Worm (Caenorhabditis elegans) whole organism, L3 larva: ENCODE data around the gene ama-1.

Experiments
- ceh-82 ChIP-seq: fragments of 150-350 bp; optimal IDR thresholded peaks from 2 replicates; lab custom pipeline; 2014; ENCODE audit warnings: missing biosample characterization, missing genetic modification characterization
- daf-12 ChIP-seq: fragments of 150-350 bp; optimal IDR thresholded peaks from 2 replicates; lab custom pipeline; 2014; ENCODE audit warnings: missing biosample characterization, missing genetic modification reagents, missing genetic modification characterization
- egl-27 ChIP-seq: sonication (generic microtip); optimal IDR thresholded peaks from 4 replicates; lab custom pipeline; 2017; ENCODE audit warnings: missing biosample characterization, missing genetic modification reagents, missing genetic modification characterization
- egl-5 ChIP-seq: fragments of 150-350 bp; optimal IDR thresholded peaks from 2 replicates; lab custom pipeline; 2017; ENCODE audit warnings: missing biosample characterization, missing genetic modification reagents, missing genetic modification characterization, inconsistent platforms
- fos-1 ChIP-seq: fragments of 150-350 bp; optimal IDR thresholded peaks from 2 replicates; lab custom pipeline; 2014; ENCODE audit warnings: missing biosample characterization, missing genetic modification characterization
- jun-1 ChIP-seq: fragments of 150-350 bp; optimal IDR thresholded peaks from 2 replicates; lab custom pipeline; 2014; ENCODE audit warnings: missing biosample characterization, missing genetic modification reagents, missing genetic modification characterization
- lin-39 ChIP-seq: fragments of 150-350 bp; optimal IDR thresholded peaks from 2 replicates; lab custom pipeline; 2018; ENCODE audit warnings: missing biosample characterization, missing genetic modification reagents, missing genetic modification characterization
- pha-4 ChIP-seq: fragments of 150-350 bp; optimal IDR thresholded peaks from 2 replicates; lab custom pipeline; 2014; ENCODE audit warnings: missing biosample characterization, missing genetic modification reagents, missing genetic modification characterization
- skn-1 ChIP-seq: fragments of 150-350 bp; optimal IDR thresholded peaks from 2 replicates; lab custom pipeline; 2014; ENCODE audit warnings: missing biosample characterization, missing genetic modification characterization
- unc-62 ChIP-seq: fragments of 150-350 bp; sonication (generic microtip); optimal IDR thresholded peaks from 4 replicates; lab custom pipeline; 2014; ENCODE audit warnings: missing biosample characterization, missing genetic modification reagents, missing genetic modification characterization

- TF ChIP-seq fos-1 (no peak), egl-27 (tag; lab: Kevin White, UChicago) (no peak), lin-39 (tag; lab: Kevin White, UChicago) (no peak), unc-62 (GFP tag; lab: Kevin White, UChicago) (no peak), skn-1 (tag; lab: Kevin White, UChicago) (no peak), egl-5 (tag; lab: Kevin White, UChicago) (no peak), jun-1 (tag; lab: Kevin White, UChicago) (no peak), ceh-82 (tag; lab: Kevin White, UChicago) (no peak), daf-12 (tag; lab: Kevin White, UChicago) (no peak), pha-4 (no peak)
Measured at ce11 chrIV:4236025-4236407, 11.9 kb upstream of the ama-1 start.
